Worm (Caenorhabditis elegans) whole organism, early embryonic: ENCODE measurements around the gene F54F2.6.

ENCODE experiments used
- aly-1 ChIP-seq: sonication (generic microtip); optimal IDR thresholded peaks from 2 replicates; lab custom pipeline; 2016; ENCODE audit warnings: missing genetic modification characterization, missing compliant biosample characterization
- ama-1 ChIP-seq: fragments of 150-350 bp; optimal IDR thresholded peaks from 2 replicates; lab custom pipeline; 2014
- hmbx-1 ChIP-seq: sonication (generic microtip); optimal IDR thresholded peaks from 2 replicates; lab custom pipeline; 2016; ENCODE audit warnings: mild to moderate bottlenecking, missing genetic modification characterization, missing compliant biosample characterization
- pes-1 ChIP-seq: fragments of 200-800 bp; sonication (Bioruptor generic); IDR thresholded peaks from 2 replicates; pipeline ENCODE4 v1.3.6; 2022; ENCODE audit warnings: missing genetic modification reagents, missing genetic modification characterization, missing compliant biosample characterization
- tbx-11 ChIP-seq: fragments of 200-800 bp; sonication (Bioruptor generic); IDR thresholded peaks from 2 replicates; pipeline ENCODE4 v1.3.6; 2022; ENCODE audit warnings: missing genetic modification characterization, missing compliant biosample characterization
- tra-4 ChIP-seq: sonication (generic microtip); optimal IDR thresholded peaks from 2 replicates; lab custom pipeline; 2017; ENCODE audit warnings: missing genetic modification characterization, missing compliant biosample characterization

ce11 chrIII:8788690-8789089 is 11.8 kb downstream of the F54F2.6 start:
- no peak for TF ChIP-seq hmbx-1 (tag; lab: Kevin White, UChicago)
- no peak for TF ChIP-seq ama-1 (lab: Kevin White, UChicago)
- TF ChIP-seq aly-1, result no peak
- TF ChIP-seq pes-1 (GFP tag; lab: Robert Waterston, UW), result no peak
- TF ChIP-seq tra-4 (tag; lab: Kevin White, UChicago), result no peak
- no peak for TF ChIP-seq tbx-11
